Worm (Caenorhabditis elegans) whole organism, late embryonic: ENCODE data around the gene rars-2.

Experiments
- elt-2 ChIP-seq: sonication (generic microtip); optimal IDR thresholded peaks from 2 replicates; lab custom pipeline; 2016; ENCODE audit warnings: missing genetic modification reagents, missing genetic modification characterization, missing compliant biosample characterization
- ets-4 ChIP-seq: sonication (generic microtip); optimal IDR thresholded peaks from 2 replicates; lab custom pipeline; 2016; ENCODE audit warnings: missing genetic modification characterization, missing compliant biosample characterization
- ref-2 ChIP-seq: sonication (generic microtip); optimal IDR thresholded peaks from 2 replicates; lab custom pipeline; 2016; ENCODE audit warnings: missing genetic modification characterization, missing compliant biosample characterization

DNA sequence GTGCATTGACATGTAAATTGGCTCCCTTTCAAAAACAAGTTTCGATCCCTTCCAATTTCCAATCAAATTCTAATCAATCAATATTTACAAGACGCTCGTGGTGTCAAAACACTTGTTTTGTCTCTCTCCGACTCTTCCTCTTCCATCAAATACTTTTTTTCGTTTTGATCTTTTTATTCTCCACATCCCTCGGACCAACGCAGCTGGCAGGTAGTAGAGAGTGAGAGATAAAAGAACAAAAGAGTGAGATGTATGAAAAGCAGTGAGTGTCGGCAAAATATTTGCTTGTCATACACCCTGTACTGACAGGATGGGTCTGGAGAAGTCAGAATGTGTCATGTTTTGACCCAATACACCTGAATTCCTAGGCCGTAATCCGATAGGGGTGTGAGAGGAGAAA, 11.4 kb downstream of the rars-2 start:
- TF ChIP-seq ref-2 (tag; lab: Kevin White, UChicago) = no peak
- TF ChIP-seq elt-2 (tag; lab: Kevin White, UChicago) = no peak
- no peak for TF ChIP-seq ets-4 (tag; lab: Kevin White, UChicago)
